Fruit fly (Drosophila melanogaster): Measurements from ENCODE around the gene CG34355.

DNA sequence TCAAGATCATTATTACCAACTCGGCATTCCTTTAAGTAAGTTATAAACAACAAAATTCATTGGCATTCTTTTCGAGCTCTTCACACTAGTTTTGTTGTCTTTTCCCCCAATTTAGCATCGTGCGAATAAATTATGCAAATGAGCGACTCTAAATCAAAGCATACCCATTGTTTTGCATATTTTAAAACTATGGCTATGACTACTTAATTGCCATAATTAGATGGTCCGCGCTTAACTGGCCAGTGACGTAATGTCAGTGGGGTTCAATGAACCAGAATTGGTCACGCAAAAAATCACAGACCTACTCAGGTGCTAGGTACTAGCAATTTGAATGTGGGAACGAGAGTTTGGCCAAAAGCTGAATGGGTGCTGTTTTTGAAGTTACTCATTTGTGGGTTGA lies 19.3 kb downstream of the CG34355 start:
- TF ChIP-seq CG8478 (optimal IDR thresholded peaks at IDR 0.05) (no peak), CTCF (optimal IDR thresholded peaks at IDR 0.05) (no peak)
